Worm (Caenorhabditis elegans) whole organism, early embryonic: ENCODE data around the gene C35D10.6.
A peak's percentile ranks its signal among the peaks of the same experiment; 100 is the strongest.

ENCODE experiments used
- B0310.2 ChIP-seq: sonication (generic microtip); optimal IDR thresholded peaks from 2 replicates; lab custom pipeline; 2016; ENCODE audit warnings: mild to moderate bottlenecking, missing genetic modification characterization, missing compliant biosample characterization
- F13C5.2 ChIP-seq: sonication (generic microtip); optimal IDR thresholded peaks from 2 replicates; lab custom pipeline; 2017; ENCODE audit warnings: mild to moderate bottlenecking, missing genetic modification characterization, inconsistent platforms, missing compliant biosample characterization
- aly-1 ChIP-seq: sonication (generic microtip); optimal IDR thresholded peaks from 2 replicates; lab custom pipeline; 2016; ENCODE audit warnings: missing genetic modification characterization, missing compliant biosample characterization
- ama-1 ChIP-seq: fragments of 150-350 bp; optimal IDR thresholded peaks from 2 replicates; lab custom pipeline; 2014
- ceh-13 ChIP-seq: fragments of 200-800 bp; sonication (Bioruptor generic); optimal IDR thresholded peaks from 2 replicates; lab custom pipeline; 2018; ENCODE audit warnings: mild to moderate bottlenecking, missing genetic modification characterization, missing compliant biosample characterization
- ceh-36 ChIP-seq: sonication (generic microtip); optimal IDR thresholded peaks from 2 replicates; lab custom pipeline; 2016; ENCODE audit warnings: missing genetic modification characterization, inconsistent platforms, missing compliant biosample characterization
- ets-7 ChIP-seq: sonication (generic microtip); optimal IDR thresholded peaks from 2 replicates; lab custom pipeline; 2016; ENCODE audit warnings: missing genotype, missing genetic modification characterization, missing compliant biosample characterization
- flt-1 ChIP-seq: fragments of 200-800 bp; sonication (Bioruptor generic); IDR thresholded peaks from 2 replicates; pipeline ENCODE4 v1.3.6; 2022; ENCODE audit warnings: missing genetic modification characterization, missing compliant biosample characterization
- hmbx-1 ChIP-seq: sonication (generic microtip); optimal IDR thresholded peaks from 2 replicates; lab custom pipeline; 2016; ENCODE audit warnings: mild to moderate bottlenecking, missing genetic modification characterization, missing compliant biosample characterization
- hmg-4 ChIP-seq: fragments of 200-800 bp; sonication (Bioruptor generic); optimal IDR thresholded peaks from 2 replicates; lab custom pipeline; 2018; ENCODE audit warnings: mild to moderate bottlenecking, missing genetic modification characterization, missing compliant biosample characterization
- hnd-1 ChIP-seq: sonication (generic microtip); optimal IDR thresholded peaks from 2 replicates; lab custom pipeline; 2016; ENCODE audit warnings: missing genetic modification characterization, missing compliant biosample characterization
- pes-1 ChIP-seq: fragments of 200-800 bp; sonication (Bioruptor generic); IDR thresholded peaks from 2 replicates; pipeline ENCODE4 v1.3.6; 2022; ENCODE audit warnings: missing genetic modification reagents, missing genetic modification characterization, missing compliant biosample characterization
- scrt-1 ChIP-seq: fragments of 200-800 bp; sonication (Bioruptor generic); IDR thresholded peaks from 2 replicates; pipeline ENCODE4 v1.3.6; 2022; ENCODE audit warnings: missing genetic modification characterization, missing compliant biosample characterization
- sea-1 ChIP-seq: fragments of 200-800 bp; sonication (Bioruptor generic); conservative IDR thresholded peaks from 2 replicates; pipeline ENCODE4 v1.3.6; 2022; ENCODE audit warnings: missing genetic modification characterization, missing compliant biosample characterization
- tbx-11 ChIP-seq: fragments of 200-800 bp; sonication (Bioruptor generic); IDR thresholded peaks from 2 replicates; pipeline ENCODE4 v1.3.6; 2022; ENCODE audit warnings: missing genetic modification characterization, missing compliant biosample characterization
- tbx-37 ChIP-seq: fragments of 200-800 bp; sonication (Bioruptor generic); conservative IDR thresholded peaks from 2 replicates; pipeline ENCODE4 v1.3.6; 2022; ENCODE audit warnings: missing genetic modification reagents, missing genetic modification characterization, missing compliant biosample characterization
- tra-4 ChIP-seq: sonication (generic microtip); optimal IDR thresholded peaks from 2 replicates; lab custom pipeline; 2017; ENCODE audit warnings: missing genetic modification characterization, missing compliant biosample characterization

Gene C35D10.6

ce11 chrIII:4881955-4882354, 22.8 kb downstream of the C35D10.6 start:
- no peak for TF ChIP-seq pes-1 (GFP tag; lab: Robert Waterston, UW)
- TF ChIP-seq tra-4 (tag; lab: Kevin White, UChicago) = no peak
- no peak for TF ChIP-seq sea-1 (GFP tag; lab: Robert Waterston, UW)
- TF ChIP-seq ama-1 (lab: Kevin White, UChicago) = no peak
- no peak for TF ChIP-seq ceh-13
- TF ChIP-seq F13C5.2 (tag; lab: Kevin White, UChicago) = no peak
- no peak for TF ChIP-seq hnd-1 (tag; lab: Kevin White, UChicago)
- no peak for TF ChIP-seq tbx-37 (GFP tag; lab: Robert Waterston, UW)

- TF ChIP-seq F13C5.2 (tag; lab: Kevin White, UChicago) (no peak), hnd-1 (tag; lab: Kevin White, UChicago) (no peak)
These were observed 24.3 kb downstream of the C35D10.6 start, which contains the start of gene clec-5 for ce11 chrIII:4883429-4883828. TSS of gene clec-5 (minus strand) at chrIII:4883606.

- TF ChIP-seq ama-1 (lab: Kevin White, UChicago) (no peak), ceh-13 (no peak), hmbx-1 (no peak), tbx-37 (GFP tag; lab: Robert Waterston, UW) (no peak), tra-4 (tag; lab: Kevin White, UChicago) (no peak), hmg-4 (GFP tag; lab: Kevin White, UChicago) (no peak), tbx-11 (GFP tag; lab: Robert Waterston, UW) (no peak), sea-1 (GFP tag; lab: Robert Waterston, UW) (no peak)
These were observed 28.2 kb downstream of the C35D10.6 start, which contains the start of gene clec-6 for ce11 chrIII:4887291-4887690. TSS of gene clec-6 (minus strand) at chrIII:4887444.

- TF ChIP-seq B0310.2 (tag; lab: Kevin White, UChicago) = no peak
- no peak for TF ChIP-seq tra-4 (tag; lab: Kevin White, UChicago)
- TF ChIP-seq ets-7 (tag; lab: Kevin White, UChicago) = no peak
- TF ChIP-seq ama-1 (lab: Kevin White, UChicago) = no peak
- no peak for TF ChIP-seq ceh-36
- no peak for TF ChIP-seq flt-1
- no peak for TF ChIP-seq sea-1 (GFP tag; lab: Robert Waterston, UW)
- TF ChIP-seq F13C5.2 (tag; lab: Kevin White, UChicago) = no peak
- no peak for TF ChIP-seq tbx-11 (GFP tag; lab: Robert Waterston, UW)
- TF ChIP-seq scrt-1 (GFP tag; lab: Robert Waterston, UW) = no peak
- no peak for TF ChIP-seq hmbx-1
These were observed 31.9 kb downstream of the C35D10.6 start, which contains the start of gene F26F4.5 for ce11 chrIII:4890997-4891396. TSS of gene F26F4.5 (minus strand) at chrIII:4891252.

ce11 chrIII:4893540-4893939, 34.4 kb downstream of the C35D10.6 start, which contains the start of gene F26F4.6:
TSS of gene F26F4.6 (minus strand) at chrIII:4893640.
- no peak for TF ChIP-seq tra-4 (tag; lab: Kevin White, UChicago)
- no peak for TF ChIP-seq ceh-36
- TF ChIP-seq hmbx-1 = no peak

ce11 chrIII:4895313-4895712, 36.2 kb downstream of the C35D10.6 start:
- TF ChIP-seq hnd-1 (tag; lab: Kevin White, UChicago) = no peak
- no peak for TF ChIP-seq tbx-11 (GFP tag; lab: Robert Waterston, UW)
- no peak for TF ChIP-seq hmg-4 (GFP tag; lab: Kevin White, UChicago)
- TF ChIP-seq ceh-36 = no peak
- TF ChIP-seq ets-7 (tag; lab: Kevin White, UChicago) = no peak
- TF ChIP-seq B0310.2 (tag; lab: Kevin White, UChicago) = no peak
- TF ChIP-seq F13C5.2 (tag; lab: Kevin White, UChicago) = no peak

ce11 chrIII:4899035-4899578, 40.0 kb downstream of the C35D10.6 start, which contains the start of gene nhl-2:
TSS of gene nhl-2 (minus strand) at chrIII:4899085.
- TF ChIP-seq ceh-36 (no peak), aly-1 (no peak), ets-7 (tag; lab: Kevin White, UChicago) (no peak), hnd-1 (tag; lab: Kevin White, UChicago) (no peak), ceh-13 (no peak), ama-1 (lab: Kevin White, UChicago) (no peak), F13C5.2 (tag; lab: Kevin White, UChicago) (no peak), sea-1 (GFP tag; lab: Robert Waterston, UW) (no peak)

- no peak for TF ChIP-seq flt-1
- peak; percentile 19 for TF ChIP-seq B0310.2 (tag; lab: Kevin White, UChicago)
- peak; percentile 5 for TF ChIP-seq ets-7 (tag; lab: Kevin White, UChicago)
- peak; percentile 91 for TF ChIP-seq hmg-4 (GFP tag; lab: Kevin White, UChicago)
- 0 out of 2 replicates have a peak, but pooled peaks have one; percentile 14 for TF ChIP-seq sea-1 (GFP tag; lab: Robert Waterston, UW)
- peak; percentile 87 for TF ChIP-seq F13C5.2 (tag; lab: Kevin White, UChicago)
- TF ChIP-seq hmbx-1 = no peak
- peak; percentile 55; the same call in 1 of the 2 replicates for TF ChIP-seq scrt-1 (GFP tag; lab: Robert Waterston, UW)
These were observed 40.6 kb downstream of the C35D10.6 start for ce11 chrIII:4899728-4900127.

ce11 chrIII:4900260-4900659, 41.1 kb downstream of the C35D10.6 start, which contains the start of gene tag-340:
TSS of gene tag-340 (plus strand) at chrIII:4900508.
- TF ChIP-seq B0310.2 (tag; lab: Kevin White, UChicago) (no peak), tbx-11 (GFP tag; lab: Robert Waterston, UW) (no peak), tra-4 (tag; lab: Kevin White, UChicago) (no peak), ama-1 (lab: Kevin White, UChicago) (no peak), hmbx-1 (no peak), F13C5.2 (tag; lab: Kevin White, UChicago) (no peak), hmg-4 (GFP tag; lab: Kevin White, UChicago) (no peak), sea-1 (GFP tag; lab: Robert Waterston, UW) (no peak), ets-7 (tag; lab: Kevin White, UChicago) (no peak), ceh-13 (no peak), hnd-1 (tag; lab: Kevin White, UChicago) (no peak), aly-1 (no peak), pes-1 (GFP tag; lab: Robert Waterston, UW) (no peak), scrt-1 (GFP tag; lab: Robert Waterston, UW) (no peak), tbx-37 (GFP tag; lab: Robert Waterston, UW) (no peak)
